Fruit fly (Drosophila melanogaster) ovary, adult (tissue): ENCODE measurements around the gene Mkp3.
A peak's percentile ranks its signal among the peaks of the same experiment; 100 is the strongest.

Source experiments
- CG17801 ChIP-seq: fragments of 200-800 bp; optimal IDR thresholded peaks from 2 replicates; lab custom pipeline; 2019; ENCODE audit warnings: missing biosample characterization, mild to moderate bottlenecking, missing genetic modification characterization, moderate library complexity; ENCODE audit not compliant: partially characterized antibody

The Mkp3 gene

dm6 chr3L:19080926-19081700, 5.1 kb downstream of the Mkp3 start:
- TF ChIP-seq CG17801, result no peak

dm6 chr3L:19079798-19080691, 6.2 kb downstream of the Mkp3 start:
- peak; percentile 14 for TF ChIP-seq CG17801

- TF ChIP-seq CG17801, result no peak
These were observed 7.2 kb downstream of the Mkp3 start for dm6 chr3L:19079067-19079466.

dm6 chr3L:19078444-19078843, 7.8 kb downstream of the Mkp3 start:
- no peak for TF ChIP-seq CG17801

dm6 chr3L:19075976-19076375, 10.2 kb downstream of the Mkp3 start:
- TF ChIP-seq CG17801, result no peak

- no peak for TF ChIP-seq CG17801
These were observed 11.4 kb downstream of the Mkp3 start for dm6 chr3L:19074673-19075402.

- no peak for TF ChIP-seq CG17801
These were observed 12.4 kb downstream of the Mkp3 start for dm6 chr3L:19073909-19074239.

- TF ChIP-seq CG17801, result no peak
These were observed 13.0 kb downstream of the Mkp3 start for dm6 chr3L:19073029-19073908.

- TF ChIP-seq CG17801, result peak; percentile 71
These were observed 14.0 kb downstream of the Mkp3 start for dm6 chr3L:19072177-19072603.

dm6 chr3L:19071173-19071844, 14.9 kb downstream of the Mkp3 start:
- no peak for TF ChIP-seq CG17801

dm6 chr3L:19063410-19063752, 22.8 kb downstream of the Mkp3 start:
- no peak for TF ChIP-seq CG17801

dm6 chr3L:19062472-19063409, 23.5 kb downstream of the Mkp3 start, which contains the start of the genes Ugt316A1 and Sfxn2:
Gene Ugt316A1 (minus strand): TSS chr3L:19062816.
Gene Sfxn2 (plus strand): TSS chr3L:19063165.
- peak; percentile 42 for TF ChIP-seq CG17801

- TF ChIP-seq CG17801, result no peak
These were observed 27.4 kb downstream of the Mkp3 start for dm6 chr3L:19058824-19059223.

dm6 chr3L:19056857-19057324, 29.3 kb downstream of the Mkp3 start:
- no peak for TF ChIP-seq CG17801
